Fruit fly (Drosophila melanogaster): ENCODE measurements around the gene CG1703.
A peak's percentile ranks its signal among the peaks of the same experiment; 100 is the strongest.

- no peak for TF ChIP-seq Hr78 (GFP tag; optimal IDR thresholded peaks at IDR 0.05)
- no peak for TF ChIP-seq Abd-B (GFP tag; optimal IDR thresholded peaks at IDR 0.05)
- TF ChIP-seq Vsx2 (GFP tag; optimal IDR thresholded peaks at IDR 0.05; ENCODE audit: partially characterized antibody): no peak
- TF ChIP-seq pan (optimal IDR thresholded peaks at IDR 0.05): no peak
- TF ChIP-seq CG9705 (GFP tag; optimal IDR thresholded peaks at IDR 0.05): no peak
- peak; percentile 55 for TF ChIP-seq h (GFP tag; optimal IDR thresholded peaks at IDR 0.05)
- TF ChIP-seq lola (GFP tag; optimal IDR thresholded peaks at IDR 0.05): no peak
- no peak for TF ChIP-seq Mio (GFP tag; optimal IDR thresholded peaks at IDR 0.05)
- no peak for TF ChIP-seq dmrt93B (GFP tag; optimal IDR thresholded peaks at IDR 0.05)
- no peak for TF ChIP-seq fru (GFP tag; optimal IDR thresholded peaks at IDR 0.05)
- no peak for TF ChIP-seq brk (GFP tag; optimal IDR thresholded peaks at IDR 0.05)
- no peak for TF ChIP-seq dsf (GFP tag; optimal IDR thresholded peaks at IDR 0.05; ENCODE audit: borderline replicate concordance)
- no peak for TF ChIP-seq Rel (GFP tag; optimal IDR thresholded peaks at IDR 0.05)
- peak; percentile 65 for TF ChIP-seq Rel (tag; optimal IDR thresholded peaks at IDR 0.05)
Measured at dm6 chrX:11600795-11601358, 10.8 kb upstream of the CG1703 start.

All from whole organism, wandering third instar larva.